Fruit fly (Drosophila melanogaster) whole organism, embryonic: ENCODE data around the gene CG13239.
A peak's percentile ranks its signal among the peaks of the same experiment; 100 is the strongest.

ENCODE experiments used
- B-H1 ChIP-seq: fragments of 200-800 bp; sonication (Bioruptor generic); IDR thresholded peaks from 3 replicates; pipeline ENCODE4 v1.3.6; 2022; ENCODE audit warnings: missing biosample characterization, missing genetic modification characterization
- B-H2 ChIP-seq: fragments of 200-800 bp; sonication (Bioruptor generic); optimal IDR thresholded peaks from 2 replicates; lab custom pipeline; 2018; ENCODE audit warnings: missing biosample characterization, mild to moderate bottlenecking, missing genetic modification characterization
- CG12744 ChIP-seq: fragments of 200-800 bp; sonication (Bioruptor generic); optimal IDR thresholded peaks from 2 replicates; lab custom pipeline; 2016; ENCODE audit warnings: missing biosample characterization, missing genetic modification characterization
- CG13123 ChIP-seq: fragments of 200-800 bp; sonication (Bioruptor generic); optimal IDR thresholded peaks from 2 replicates; lab custom pipeline; 2016; ENCODE audit warnings: missing biosample characterization, missing genetic modification characterization
- CG13424 ChIP-seq: fragments of 200-800 bp; sonication (Bioruptor generic); optimal IDR thresholded peaks from 2 replicates; lab custom pipeline; 2019; ENCODE audit warnings: missing biosample characterization, mild to moderate bottlenecking, missing genetic modification characterization, moderate library complexity
- CG1529 ChIP-seq: fragments of 200-800 bp; sonication (Bioruptor generic); optimal IDR thresholded peaks from 3 replicates; lab custom pipeline; 2018; ENCODE audit warnings: missing biosample characterization, missing genetic modification characterization
- CG15514 ChIP-seq: fragments of 200-800 bp; sonication (Bioruptor generic); optimal IDR thresholded peaks from 3 replicates; lab custom pipeline; 2017; ENCODE audit warnings: missing biosample characterization, missing genetic modification characterization, mild to moderate bottlenecking, moderate library complexity, missing genetic modification reagents
- CG15696 ChIP-seq: fragments of 200-800 bp; sonication (Bioruptor generic); optimal IDR thresholded peaks from 2 replicates; lab custom pipeline; 2019; ENCODE audit warnings: missing biosample characterization, mild to moderate bottlenecking, missing genetic modification characterization, moderate library complexity
- CG16863 ChIP-seq: fragments of 200-800 bp; sonication (Bioruptor generic); optimal IDR thresholded peaks from 3 replicates; lab custom pipeline; 2016; ENCODE audit warnings: missing biosample characterization, missing genetic modification characterization
- CG17829 ChIP-seq: fragments of 200-800 bp; optimal IDR thresholded peaks from 2 replicates; lab custom pipeline; 2019; ENCODE audit warnings: missing biosample characterization, mild to moderate bottlenecking, missing genetic modification characterization, moderate library complexity
- CG18764 ChIP-seq: fragments of 200-800 bp; sonication (Bioruptor generic); optimal IDR thresholded peaks from 3 replicates; lab custom pipeline; 2016; ENCODE audit warnings: missing biosample characterization, missing genetic modification characterization
- CG2199 ChIP-seq: fragments of 200-800 bp; sonication (Bioruptor generic); IDR thresholded peaks from 3 replicates; pipeline ENCODE4 v1.3.6; 2022; ENCODE audit warnings: missing biosample characterization, missing genetic modification characterization
- CG30403 ChIP-seq: fragments of 200-800 bp; sonication (Bioruptor generic); optimal IDR thresholded peaks from 3 replicates; lab custom pipeline; 2016; ENCODE audit warnings: missing biosample characterization, missing genetic modification characterization
- CG3407 ChIP-seq: fragments of 200-800 bp; sonication (Bioruptor generic); optimal IDR thresholded peaks from 2 replicates; lab custom pipeline; 2018; ENCODE audit warnings: missing biosample characterization, mild to moderate bottlenecking, missing genetic modification characterization
- CG42726 ChIP-seq: fragments of 200-800 bp; sonication (Bioruptor generic); IDR thresholded peaks from 2 replicates; pipeline ENCODE4 v1.3.6; 2022; ENCODE audit warnings: missing biosample characterization, missing genetic modification characterization; ENCODE audit not compliant: partially characterized antibody
- CG7786 ChIP-seq: fragments of 200-800 bp; sonication (Bioruptor generic); optimal IDR thresholded peaks from 2 replicates; lab custom pipeline; 2016; ENCODE audit warnings: missing biosample characterization, missing genetic modification characterization
- CG7839 ChIP-seq: fragments of 200-800 bp; sonication (Bioruptor generic); optimal IDR thresholded peaks from 3 replicates; lab custom pipeline; 2018; ENCODE audit warnings: missing biosample characterization, mild to moderate bottlenecking, missing genetic modification characterization, moderate library complexity
- CG8290 ChIP-seq, 3 experiments: fragments of 200-800 bp; sonication (Bioruptor generic); optimal IDR thresholded peaks; 2 replicates each; lab custom pipeline; 2016 to 2019; ENCODE audit warnings: missing biosample characterization in 3 of 3, missing genetic modification characterization in 3 of 3, mild to moderate bottlenecking in 2 of 3, moderate library complexity in 1 of 3
- CG8924 ChIP-seq: fragments of 200-800 bp; optimal IDR thresholded peaks from 3 replicates; lab custom pipeline; 2019; ENCODE audit warnings: missing biosample characterization, mild to moderate bottlenecking, missing genetic modification characterization, moderate library complexity
- CG9797 ChIP-seq: fragments of 200-800 bp; sonication (Bioruptor generic); optimal IDR thresholded peaks from 3 replicates; lab custom pipeline; 2018; ENCODE audit warnings: missing biosample characterization, mild to moderate bottlenecking, missing genetic modification characterization
- D19A ChIP-seq: fragments of 200-800 bp; optimal IDR thresholded peaks from 3 replicates; lab custom pipeline; 2019; ENCODE audit warnings: missing biosample characterization, mild to moderate bottlenecking, missing genetic modification characterization, moderate library complexity
- Dad ChIP-seq: fragments of 200-800 bp; sonication (Bioruptor generic); optimal IDR thresholded peaks from 3 replicates; lab custom pipeline; 2016; ENCODE audit warnings: missing biosample characterization, missing genetic modification characterization
- Doc3 ChIP-seq: fragments of 200-800 bp; sonication (Bioruptor generic); IDR thresholded peaks from 3 replicates; pipeline ENCODE4 v1.3.6; 2022; ENCODE audit warnings: missing biosample characterization, missing genetic modification characterization; ENCODE audit not compliant: partially characterized antibody
- E2f1 ChIP-seq: fragments of 200-800 bp; sonication (Bioruptor generic); IDR thresholded peaks from 2 replicates; pipeline ENCODE4 v1.3.6; 2022; ENCODE audit warnings: missing biosample characterization, missing genetic modification characterization
- H15 ChIP-seq: fragments of 200-800 bp; sonication (Bioruptor generic); IDR thresholded peaks from 3 replicates; pipeline ENCODE4 v1.3.6; 2022; ENCODE audit warnings: missing biosample characterization, missing genetic modification characterization
- HmgD ChIP-seq: fragments of 200-800 bp; sonication (Bioruptor generic); optimal IDR thresholded peaks from 3 replicates; lab custom pipeline; 2016; ENCODE audit warnings: missing biosample characterization, missing genetic modification characterization
- HmgZ ChIP-seq: fragments of 200-800 bp; sonication (Bioruptor generic); optimal IDR thresholded peaks from 2 replicates; lab custom pipeline; 2018; ENCODE audit warnings: missing biosample characterization, mild to moderate bottlenecking, missing genetic modification characterization
- Lpt ChIP-seq: fragments of >200 bp; optimal IDR thresholded peaks from 2 replicates; lab custom pipeline; 2018; ENCODE audit warnings: missing biosample characterization, missing genetic modification characterization
- MBD-R2 ChIP-seq: fragments of 200-800 bp; sonication (Bioruptor generic); IDR thresholded peaks from 2 replicates; pipeline ENCODE4 v1.3.6; 2022; ENCODE audit warnings: missing biosample characterization, missing genetic modification characterization
- Pdp1 ChIP-seq, 2 experiments: fragments of 200-800 bp; sonication (Bioruptor generic); optimal IDR thresholded peaks; 3 replicates each; lab custom pipeline; 2016; ENCODE audit warnings: missing biosample characterization in 2 of 2, missing genetic modification characterization in 2 of 2, mild to moderate bottlenecking in 1 of 2, moderate library complexity in 1 of 2
- Rfx ChIP-seq: fragments of 200-800 bp; sonication (Bioruptor generic); IDR thresholded peaks from 2 replicates; pipeline ENCODE4 v1.3.6; 2022; ENCODE audit warnings: missing biosample characterization, missing genetic modification characterization
- ab ChIP-seq: fragments of 200-800 bp; sonication (Bioruptor generic); optimal IDR thresholded peaks from 2 replicates; lab custom pipeline; 2016; ENCODE audit warnings: missing biosample characterization, missing genetic modification characterization
- bsh ChIP-seq, 2 experiments: fragments of 200-800 bp; sonication (Bioruptor generic); optimal IDR thresholded peaks; 2 replicates each; lab custom pipeline; 2017 to 2018; ENCODE audit warnings: mild to moderate bottlenecking in 2 of 2, missing biosample characterization in 2 of 2, missing genetic modification characterization in 2 of 2, moderate library complexity in 1 of 2
- chn ChIP-seq: fragments of 200-800 bp; sonication (Bioruptor generic); optimal IDR thresholded peaks from 2 replicates; lab custom pipeline; 2016; ENCODE audit warnings: missing biosample characterization, missing genetic modification characterization
- dmrt11E ChIP-seq: fragments of 200-800 bp; sonication (Bioruptor generic); optimal IDR thresholded peaks from 3 replicates; lab custom pipeline; 2018; ENCODE audit warnings: missing biosample characterization, mild to moderate bottlenecking, missing genetic modification characterization, moderate library complexity
- esg ChIP-seq: fragments of 200-800 bp; sonication (Bioruptor generic); conservative IDR thresholded peaks from 2 replicates; pipeline ENCODE4 v1.3.6; 2022; ENCODE audit warnings: missing biosample characterization, missing genetic modification characterization
- gfzf ChIP-seq: fragments of 200-800 bp; sonication (Bioruptor generic); optimal IDR thresholded peaks from 2 replicates; lab custom pipeline; 2016; ENCODE audit warnings: missing biosample characterization, mild to moderate bottlenecking, missing genetic modification characterization, moderate library complexity
- grn ChIP-seq: fragments of 200-800 bp; sonication (Bioruptor generic); optimal IDR thresholded peaks from 3 replicates; lab custom pipeline; 2017; ENCODE audit warnings: missing biosample characterization, missing genetic modification characterization
- h ChIP-seq: fragments of >200 bp; optimal IDR thresholded peaks from 2 replicates; lab custom pipeline; 2017
- kah ChIP-seq: fragments of 200-800 bp; sonication (Bioruptor generic); optimal IDR thresholded peaks from 2 replicates; lab custom pipeline; 2018; ENCODE audit warnings: missing biosample characterization, mild to moderate bottlenecking, missing genetic modification characterization
- lov ChIP-seq, 2 experiments: fragments of 200-800 bp in 1 of 2; fragments of >200 bp in 1 of 2; sonication (Bioruptor generic) in 1 of 2; IDR thresholded peaks in 1 of 2; optimal IDR thresholded peaks in 1 of 2; 2 replicates in 1 of 2; 3 replicates in 1 of 2; pipeline versions ENCODE4 v1.3.6 to Lab custom; 2017 to 2022; ENCODE audit warnings: missing biosample characterization in 1 of 2, missing genetic modification characterization in 1 of 2
- nom ChIP-seq: fragments of 200-800 bp; sonication (Bioruptor generic); optimal IDR thresholded peaks from 2 replicates; lab custom pipeline; 2017; ENCODE audit warnings: missing biosample characterization, missing genetic modification characterization, mild to moderate bottlenecking, moderate library complexity, missing genetic modification reagents
- psq ChIP-seq: fragments of 200-800 bp; sonication (Bioruptor generic); optimal IDR thresholded peaks from 2 replicates; lab custom pipeline; 2017; ENCODE audit warnings: missing biosample characterization, missing genetic modification characterization
- rib ChIP-seq: fragments of 200-800 bp; sonication (Bioruptor generic); IDR thresholded peaks from 2 replicates; pipeline ENCODE4 v1.3.6; 2022; ENCODE audit warnings: missing biosample characterization, missing genetic modification characterization
- row ChIP-seq: fragments of 200-800 bp; sonication (Bioruptor generic); IDR thresholded peaks from 3 replicates; pipeline ENCODE4 v1.3.6; 2022; ENCODE audit warnings: missing biosample characterization, missing genetic modification characterization
- scrt ChIP-seq: fragments of 200-800 bp; sonication (Bioruptor generic); optimal IDR thresholded peaks from 2 replicates; lab custom pipeline; 2018; ENCODE audit warnings: missing biosample characterization, mild to moderate bottlenecking, missing genetic modification characterization, moderate library complexity
- tgo ChIP-seq: fragments of 200-800 bp; sonication (Bioruptor generic); IDR thresholded peaks from 3 replicates; pipeline ENCODE4 v1.3.6; 2022; ENCODE audit warnings: missing biosample characterization, missing genetic modification characterization
- tin ChIP-seq: fragments of 200-800 bp; sonication (Bioruptor generic); optimal IDR thresholded peaks from 3 replicates; lab custom pipeline; 2016; ENCODE audit warnings: missing biosample characterization, missing genetic modification characterization
- tio ChIP-seq: fragments of 200-800 bp; sonication (Bioruptor generic); optimal IDR thresholded peaks from 2 replicates; lab custom pipeline; 2017; ENCODE audit warnings: missing biosample characterization, missing genetic modification characterization, inconsistent platforms
- zen2 ChIP-seq: fragments of 200-800 bp; sonication (Bioruptor generic); IDR thresholded peaks from 3 replicates; pipeline ENCODE4 v1.3.6; 2022; ENCODE audit warnings: missing biosample characterization, missing genetic modification characterization; ENCODE audit not compliant: partially characterized antibody

Gene CG13239

DNA sequence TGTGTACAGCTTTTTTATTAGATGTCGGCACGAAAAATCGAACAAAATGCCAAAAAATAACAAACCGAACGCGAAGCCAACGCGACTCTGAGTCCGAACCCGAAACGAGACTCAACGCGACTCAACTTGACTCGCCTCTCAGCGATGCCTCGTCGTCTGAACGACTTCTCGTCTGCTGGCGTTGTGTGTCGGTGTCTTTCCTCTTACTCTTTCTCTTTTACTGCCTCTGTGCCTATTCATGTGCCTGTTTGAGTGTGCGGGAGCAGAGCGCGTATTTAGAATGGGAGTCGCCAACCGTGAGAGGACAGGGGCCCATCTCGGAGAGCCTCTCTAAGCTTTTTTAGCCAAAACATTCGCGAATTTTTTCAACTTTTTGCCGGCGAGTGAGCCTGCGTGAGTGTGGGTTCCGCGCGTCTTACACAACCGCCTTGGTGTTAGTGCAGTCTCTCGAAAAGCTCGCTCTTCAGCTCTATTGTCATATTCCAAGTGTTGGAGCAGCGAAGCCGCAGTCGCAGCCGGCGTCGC, 35.9 kb upstream of the CG13239 start (continued):
- TF ChIP-seq Doc3 (GFP tag; lab: Robert Waterston, UW) (no peak), kah (no peak), rib (GFP tag; lab: Robert Waterston, UW) (peak; percentile 98), E2f1 (no peak), CG12744 (GFP tag; lab: Kevin White, UChicago) (no peak), scrt (no peak), CG3407 (no peak), CG13123 (GFP tag; lab: Kevin White, UChicago) (no peak), grn (GFP tag; lab: Kevin White, UChicago) (no peak), bsh (GFP tag; optimal IDR thresholded peaks at IDR 0.05; lab: Kevin White, UChicago) (peak in 1 of 2 experiments; percentile 44), CG1529 (GFP tag; lab: Kevin White, UChicago) (no peak), CG9797 (GFP tag; lab: Kevin White, UChicago) (no peak), CG17829 (tag; lab: Kevin White, UChicago) (no peak), HmgD (GFP tag; lab: Kevin White, UChicago) (no peak), CG30403 (GFP tag; lab: Kevin White, UChicago) (no peak), CG18764 (GFP tag; lab: Kevin White, UChicago) (no peak), CG8290 (GFP tag; optimal IDR thresholded peaks at IDR 0.05; lab: Kevin White, UChicago) (no peak), CG8290 (tag; optimal IDR thresholded peaks at IDR 0.05; lab: Kevin White, UChicago) (peak in 1 of 2 experiments; percentile 33), nom (GFP tag; lab: Kevin White, UChicago) (peak; percentile 54), B-H2 (peak; percentile 41), Rfx (0 out of 2 replicates have a peak, but pooled peaks have one; percentile 30), CG8924 (tag; lab: Kevin White, UChicago) (no peak), tin (GFP tag; lab: Kevin White, UChicago) (no peak), psq (GFP tag; lab: Kevin White, UChicago) (no peak), CG13424 (no peak), CG42726 (GFP tag; lab: Robert Waterston, UW) (no peak), CG15514 (GFP tag; lab: Kevin White, UChicago) (no peak), Dad (no peak), esg (no peak), CG7786 (GFP tag; lab: Kevin White, UChicago) (no peak), HmgZ (no peak), chn (GFP tag; lab: Kevin White, UChicago) (no peak), ab (no peak), CG7839 (tag; lab: Kevin White, UChicago) (no peak), row (GFP tag; lab: Robert Waterston, UW) (peak; percentile 29; the same call in 1 of the 3 replicates), Lpt (GFP tag; lab: Kevin White, UChicago) (no peak), CG15696 (tag; lab: Kevin White, UChicago) (no peak), tgo (GFP tag; lab: Robert Waterston, UW) (no peak), lov (optimal IDR thresholded peaks at IDR 0.05; lab: Kevin White, UChicago) (no peak), lov (GFP tag; IDR thresholded peaks at IDR 0.05; lab: Robert Waterston, UW) (no peak), zen2 (peak; percentile 61; the same call in 1 of the 3 replicates), Pdp1 (GFP tag; optimal IDR thresholded peaks at IDR 0.05; lab: Kevin White, UChicago) (peak in 1 of 2 experiments; percentile 58), MBD-R2 (no peak), gfzf (GFP tag; lab: Kevin White, UChicago) (no peak), B-H1 (GFP tag; lab: Robert Waterston, UW) (no peak), H15 (GFP tag; lab: Robert Waterston, UW) (no peak), tio (GFP tag; lab: Kevin White, UChicago) (no peak), CG2199 (GFP tag; lab: Robert Waterston, UW) (no peak), h (lab: Kevin White, UChicago) (no peak), dmrt11E (tag; lab: Kevin White, UChicago) (no peak), CG16863 (GFP tag; lab: Kevin White, UChicago) (no peak), D19A (no peak)
